Worm (Caenorhabditis elegans): ENCODE measurements around the gene nhr-72.
A peak's percentile ranks its signal among the peaks of the same experiment; 100 is the strongest.

nhr-72 gene

DNA sequence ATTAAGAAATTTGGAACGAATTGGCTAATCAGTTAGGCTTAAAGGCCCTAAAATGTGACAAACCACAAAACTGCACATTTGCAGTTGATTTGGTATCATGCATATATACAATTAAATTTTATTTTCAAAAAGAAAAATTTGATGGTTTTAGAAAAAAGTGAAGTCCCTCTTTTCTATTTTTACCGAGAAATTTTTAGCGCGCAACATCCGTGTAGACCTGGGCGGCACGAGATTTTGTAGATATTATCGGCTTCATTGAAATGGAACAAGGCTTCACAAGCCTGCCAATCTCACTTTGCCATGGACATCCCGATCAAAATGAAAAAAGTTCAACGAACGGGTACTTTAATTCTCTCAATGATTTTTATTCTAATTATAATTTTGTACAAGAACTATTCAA, 4.5 kb downstream of the nhr-72 start, which contains the start of gene C17A2.2:
Gene C17A2.2, plus strand, starts transcription at position 301 of the 400 bp plus-strand sequence.
- TF ChIP-seq mdt-29 (GFP tag; IDR thresholded peaks at IDR 0.05): no peak
- no peak for TF ChIP-seq lin-13 (GFP tag; optimal IDR thresholded peaks at IDR 0.05)
- no peak for TF ChIP-seq ceh-20 (GFP tag; IDR thresholded peaks at IDR 0.05)
- peak in 1 of 2 experiments; percentile 69 for TF ChIP-seq unc-62 (GFP tag; optimal IDR thresholded peaks at IDR 0.05 in 1 of 2)
- TF ChIP-seq unc-62 (tag; optimal IDR thresholded peaks at IDR 0.05): no peak

DNA sequence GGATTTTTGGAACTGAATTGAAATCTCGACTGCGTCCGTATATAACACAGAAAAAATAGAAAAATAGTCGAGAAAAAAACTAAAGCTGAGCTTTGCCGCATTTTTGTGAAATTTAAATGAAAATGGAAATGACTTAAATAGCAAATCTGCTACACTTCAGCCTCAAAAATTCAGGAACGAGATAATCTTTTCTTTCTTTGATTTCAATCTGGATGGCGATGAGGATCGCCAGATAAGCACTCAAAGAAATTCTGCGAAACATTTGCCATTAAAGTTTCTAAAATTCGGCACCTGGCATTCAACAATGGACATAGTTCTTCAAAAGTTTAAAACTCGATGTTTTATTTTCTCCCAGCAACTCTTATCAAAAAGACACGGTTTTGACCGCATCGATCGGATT, 7.2 kb downstream of the nhr-72 start, which contains the start of the genes C17A2.7 and C17A2.3:
Gene C17A2.7, minus strand, starts transcription at position 101 of the 400 bp plus-strand sequence.
Gene C17A2.3, plus strand, starts transcription at position 305 of the 400 bp plus-strand sequence.
- TF ChIP-seq aha-1 (tag) (peak; percentile 78), lin-15B (tag; optimal IDR thresholded peaks at IDR 0.05) (no peak)

DNA sequence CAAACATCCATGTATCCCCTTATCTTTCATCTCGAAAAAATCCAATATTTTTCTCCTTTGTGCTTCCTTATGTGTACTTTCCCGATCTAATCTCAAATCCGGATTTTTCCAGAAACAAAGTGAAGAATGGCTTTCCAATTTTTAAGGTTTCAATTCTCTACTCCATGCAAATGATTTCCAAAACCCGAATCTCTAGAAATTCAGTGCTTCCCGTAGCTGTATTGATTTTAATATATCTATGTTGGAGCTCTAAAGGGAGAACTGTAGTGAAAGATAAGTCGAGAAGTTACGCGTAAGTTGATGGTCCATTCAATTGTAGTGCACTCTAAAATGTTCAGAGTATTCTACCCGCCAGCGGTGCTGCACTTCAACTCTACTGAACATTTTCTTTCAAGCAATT, 11.0 kb downstream of the nhr-72 start, which contains the start of gene C17A2.4:
Gene C17A2.4, plus strand, starts transcription at position 301 of the 400 bp plus-strand sequence.
- TF ChIP-seq nhr-42 (GFP tag; IDR thresholded peaks at IDR 0.05) (no peak), aha-1 (tag) (peak; percentile 10)

DNA sequence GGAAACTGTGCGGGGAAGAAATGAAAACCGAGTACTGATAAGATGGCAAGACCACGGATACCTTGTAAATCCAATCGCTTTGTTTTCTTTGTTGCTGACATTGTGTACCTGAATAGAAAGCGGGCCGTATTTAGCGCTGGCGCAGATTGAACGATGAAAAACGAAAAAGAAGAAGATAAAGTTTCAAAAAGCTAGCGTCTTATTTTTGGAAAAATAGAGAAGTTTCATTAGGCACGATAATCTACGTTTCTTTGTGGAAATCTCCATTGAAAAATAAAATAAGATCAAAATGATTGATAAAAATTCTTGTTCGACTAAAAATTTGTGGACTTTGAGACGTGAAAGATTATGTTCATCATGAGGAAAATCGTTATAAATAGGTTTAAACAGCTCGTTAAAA, 14.6 kb downstream of the nhr-72 start, which contains the start of gene oac-4:
Gene oac-4, minus strand, starts transcription at position 101 of the 400 bp plus-strand sequence.
- TF ChIP-seq zip-2 (tag; optimal IDR thresholded peaks at IDR 0.05) (no peak), daf-12 (tag; optimal IDR thresholded peaks at IDR 0.05) (no peak), nhr-28 (tag; optimal IDR thresholded peaks at IDR 0.05) (no peak), ctbp-1 (GFP tag; IDR thresholded peaks at IDR 0.05) (0 out of 2 replicates have a peak, but pooled peaks have one; percentile 6), Y5F2A.4 (GFP tag; optimal IDR thresholded peaks at IDR 0.05) (no peak)

DNA sequence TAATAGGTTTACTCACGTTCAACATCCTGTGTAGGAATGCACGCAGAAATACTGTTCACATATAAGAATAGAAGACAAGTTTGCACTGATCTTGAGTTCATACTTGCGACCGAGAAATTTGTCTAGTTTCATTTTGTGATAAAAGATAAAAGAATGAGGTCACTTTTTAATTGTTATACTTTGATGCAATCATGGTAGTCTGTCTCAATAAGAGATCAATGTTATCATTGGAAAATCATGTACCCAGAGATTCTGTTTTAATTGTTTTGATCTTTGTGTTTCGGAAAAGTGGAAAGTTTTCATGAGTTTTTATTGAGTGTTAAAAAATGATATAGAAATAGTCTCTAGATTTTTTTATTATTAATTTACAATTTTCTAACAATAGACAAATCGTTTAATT, 18.2 kb downstream of the nhr-72 start, which contains the start of gene F54D10.9:
Gene F54D10.9, minus strand, starts transcription at position 101 of the 400 bp plus-strand sequence.
- TF ChIP-seq gei-8 (GFP tag; optimal IDR thresholded peaks at IDR 0.05) (no peak), nhr-28 (tag; optimal IDR thresholded peaks at IDR 0.05) (no peak), nhr-25 (tag; optimal IDR thresholded peaks at IDR 0.05; ENCODE audit: borderline replicate concordance, insufficient read depth) (no peak), madf-9 (GFP tag; conservative IDR thresholded peaks at IDR 0.05) (no peak), madf-5 (GFP tag; IDR thresholded peaks at IDR 0.05) (no peak), lin-13 (GFP tag; optimal IDR thresholded peaks at IDR 0.05) (no peak), nhr-102 (tag; optimal IDR thresholded peaks at IDR 0.05) (no peak), dmd-8 (GFP tag; IDR thresholded peaks at IDR 0.05) (no peak), F26F4.8 (GFP tag; conservative IDR thresholded peaks at IDR 0.05) (no peak), ceh-82 (tag; optimal IDR thresholded peaks at IDR 0.05) (no peak), attf-4 (tag; optimal IDR thresholded peaks at IDR 0.05) (no peak), zag-1 (tag; optimal IDR thresholded peaks at IDR 0.05) (no peak), ama-1 (optimal IDR thresholded peaks at IDR 0.05) (no peak), Y5F2A.4 (GFP tag; optimal IDR thresholded peaks at IDR 0.05) (no peak), Y105C5A.15 (GFP tag; IDR thresholded peaks at IDR 0.05) (no peak), nhr-11 (tag; optimal IDR thresholded peaks at IDR 0.05) (no peak), lin-15B (tag; optimal IDR thresholded peaks at IDR 0.05) (no peak)

DNA sequence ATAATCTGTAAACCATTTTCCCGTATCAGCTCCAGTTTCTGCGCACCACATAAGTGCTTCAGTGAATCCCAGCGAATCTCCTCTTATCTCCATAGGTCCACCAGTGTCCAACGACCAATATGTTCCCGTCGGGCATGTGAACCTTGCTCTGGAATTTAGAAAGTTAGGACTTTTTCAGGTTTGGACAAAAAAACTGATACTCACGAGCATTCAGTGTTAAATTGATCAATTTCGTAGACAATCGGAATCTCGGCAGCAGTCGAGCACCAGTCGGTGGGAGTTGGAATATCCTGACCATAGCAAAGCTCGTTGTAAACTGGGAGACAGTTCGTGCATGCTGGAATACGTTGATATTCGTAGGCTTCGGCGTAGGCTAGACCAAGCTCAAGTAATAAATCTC, 20.9 kb downstream of the nhr-72 start:
- TF ChIP-seq gei-8 (GFP tag; optimal IDR thresholded peaks at IDR 0.05) (no peak), zfp-3 (GFP tag; conservative IDR thresholded peaks at IDR 0.05) (no peak), unc-62 (GFP tag; optimal IDR thresholded peaks at IDR 0.05 in 1 of 2) (peak in 1 of 2 experiments; percentile 93), unc-62 (tag; optimal IDR thresholded peaks at IDR 0.05) (no peak), dmd-9 (GFP tag; IDR thresholded peaks at IDR 0.05) (no peak)

ce11 chrII:3827801-3828200, 22.8 kb downstream of the nhr-72 start, which contains the start of gene F54D10.8:
TSS of gene F54D10.8 (minus strand) at chrII:3827901.
- peak; percentile 88 for TF ChIP-seq aha-1 (tag)
- no peak for TF ChIP-seq egl-27 (tag; optimal IDR thresholded peaks at IDR 0.05)
